Worm (Caenorhabditis elegans): ENCODE results near the gene C13C4.8.

Gene C13C4.8

DNA sequence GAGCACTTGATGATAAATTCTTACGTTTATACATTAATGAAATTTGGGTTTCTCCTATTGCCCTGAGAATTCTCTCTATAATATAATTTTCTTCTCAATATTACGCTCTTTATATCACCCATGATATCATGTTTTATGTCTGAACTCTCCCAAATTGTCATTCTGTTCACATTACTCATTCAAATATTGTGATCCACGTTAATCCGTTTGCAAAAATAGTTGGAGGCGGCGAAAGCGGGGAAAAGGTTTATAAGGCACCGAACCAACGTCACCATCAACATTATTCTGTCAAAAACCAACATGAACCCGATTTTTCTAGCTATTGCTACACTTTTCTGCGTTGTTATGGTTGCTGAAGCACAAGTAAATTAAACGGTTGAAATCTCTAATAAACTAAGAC is 35.1 kb downstream of the C13C4.8 start, which contains the start of gene C27A7.8:
TSS of gene C27A7.8 (plus strand) at position 301 of the 400 bp plus-strand sequence.
- TF ChIP-seq ztf-4 (tag; optimal IDR thresholded peaks at IDR 0.05) (no peak), nhr-10 (tag; optimal IDR thresholded peaks at IDR 0.05) (no peak), ama-1 (optimal IDR thresholded peaks at IDR 0.05) (no peak), ztf-11 (tag; optimal IDR thresholded peaks at IDR 0.05) (no peak), sma-3 (GFP tag; optimal IDR thresholded peaks at IDR 0.05) (no peak), lin-39 (tag; optimal IDR thresholded peaks at IDR 0.05) (no peak), nhr-237 (tag; optimal IDR thresholded peaks at IDR 0.05) (no peak), Y55F3AM.14 (GFP tag; optimal IDR thresholded peaks at IDR 0.05) (no peak), peb-1 (tag; optimal IDR thresholded peaks at IDR 0.05) (no peak), fos-1 (tag; optimal IDR thresholded peaks at IDR 0.05) (no peak), gmeb-1 (tag; optimal IDR thresholded peaks at IDR 0.05) (no peak), sma-9 (GFP tag; optimal IDR thresholded peaks at IDR 0.05) (no peak), sma-9 (tag; optimal IDR thresholded peaks at IDR 0.05) (no peak), F13H6.1 (tag; optimal IDR thresholded peaks at IDR 0.05) (no peak), unc-62 (GFP tag; optimal IDR thresholded peaks at IDR 0.05) (no peak), lin-11 (tag; optimal IDR thresholded peaks at IDR 0.05) (no peak)

DNA sequence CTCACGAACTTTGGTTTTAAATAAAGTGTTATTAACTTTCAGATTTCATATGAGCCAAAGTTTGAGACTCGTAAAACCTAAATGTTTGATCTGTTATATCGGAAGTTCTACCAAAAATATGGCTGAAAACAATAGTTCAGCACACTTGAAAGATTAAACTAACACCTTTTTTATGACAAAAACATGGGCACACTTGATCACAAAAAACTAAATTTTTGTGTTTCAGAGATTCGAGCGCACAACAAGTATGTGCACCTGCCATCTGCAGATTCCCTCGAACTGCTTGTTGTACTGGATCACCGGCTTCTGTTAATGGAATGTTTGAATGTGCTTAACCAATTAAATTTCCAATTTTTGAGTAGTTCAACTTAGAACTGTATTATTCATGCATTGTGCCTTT is 36.0 kb downstream of the C13C4.8 start:
- no peak for TF ChIP-seq nhr-237 (tag; optimal IDR thresholded peaks at IDR 0.05)
- TF ChIP-seq nhr-10 (tag; optimal IDR thresholded peaks at IDR 0.05) = no peak
- no peak for TF ChIP-seq C34F6.9 (tag; optimal IDR thresholded peaks at IDR 0.05)
- no peak for TF ChIP-seq mdl-1 (tag; optimal IDR thresholded peaks at IDR 0.05)
- TF ChIP-seq zag-1 (tag; optimal IDR thresholded peaks at IDR 0.05) = no peak
- no peak for TF ChIP-seq lsy-2 (tag; optimal IDR thresholded peaks at IDR 0.05)
- no peak for TF ChIP-seq unc-62 (GFP tag; optimal IDR thresholded peaks at IDR 0.05)
- no peak for TF ChIP-seq Y55F3AM.14 (GFP tag; optimal IDR thresholded peaks at IDR 0.05)
- TF ChIP-seq gmeb-1 (tag; optimal IDR thresholded peaks at IDR 0.05) = no peak
- TF ChIP-seq nhr-21 (tag; optimal IDR thresholded peaks at IDR 0.05) = no peak
- TF ChIP-seq crh-2 (tag; optimal IDR thresholded peaks at IDR 0.05) = no peak
- TF ChIP-seq nhr-23 (tag; optimal IDR thresholded peaks at IDR 0.05) = no peak
- TF ChIP-seq lin-11 (tag; optimal IDR thresholded peaks at IDR 0.05) = no peak
- no peak for TF ChIP-seq ztf-11 (tag; optimal IDR thresholded peaks at IDR 0.05)
- TF ChIP-seq alr-1 (tag; optimal IDR thresholded peaks at IDR 0.05) = no peak
- no peak for TF ChIP-seq mab-5 (tag; optimal IDR thresholded peaks at IDR 0.05)
- no peak for TF ChIP-seq blmp-1 (tag; optimal IDR thresholded peaks at IDR 0.05; ENCODE audit: insufficient read depth)
- TF ChIP-seq R02D3.7 (tag; optimal IDR thresholded peaks at IDR 0.05) = no peak

DNA sequence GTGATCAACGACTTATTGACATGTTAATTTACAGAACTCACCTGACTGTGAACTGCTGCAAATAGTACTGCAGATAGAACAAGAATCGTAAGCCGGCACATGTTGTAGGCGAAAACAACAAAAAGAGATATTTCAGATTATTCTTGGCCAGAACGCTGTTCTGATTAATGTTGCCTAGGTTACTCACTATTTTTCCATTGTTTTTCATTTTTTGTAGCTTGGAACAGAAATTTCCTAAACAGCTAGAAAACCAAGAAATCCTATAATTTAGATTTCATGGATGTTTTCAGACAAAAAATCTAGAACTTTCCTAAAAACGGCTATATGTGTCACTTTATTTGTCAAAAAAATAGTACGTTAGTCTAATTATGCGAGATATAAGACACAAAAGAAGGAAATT is 36.8 kb downstream of the C13C4.8 start, which contains the start of gene C27A7.9:
TSS of gene C27A7.9 (minus strand) at position 101 of the 400 bp plus-strand sequence.
- TF ChIP-seq mdl-1 (tag; optimal IDR thresholded peaks at IDR 0.05) (no peak), sma-3 (GFP tag; optimal IDR thresholded peaks at IDR 0.05) (no peak), unc-39 (tag; optimal IDR thresholded peaks at IDR 0.05) (no peak), lin-13 (GFP tag; optimal IDR thresholded peaks at IDR 0.05) (no peak), nhr-237 (tag; optimal IDR thresholded peaks at IDR 0.05) (no peak), sem-4 (tag; optimal IDR thresholded peaks at IDR 0.05) (no peak), R02D3.7 (tag; optimal IDR thresholded peaks at IDR 0.05) (no peak), fos-1 (tag; optimal IDR thresholded peaks at IDR 0.05) (no peak), elt-1 (tag; optimal IDR thresholded peaks at IDR 0.05) (no peak), elt-3 (tag; optimal IDR thresholded peaks at IDR 0.05) (no peak), dmd-4 (tag; optimal IDR thresholded peaks at IDR 0.05) (no peak), zag-1 (tag; optimal IDR thresholded peaks at IDR 0.05) (no peak), aly-2 (tag; optimal IDR thresholded peaks at IDR 0.05) (no peak), nhr-129 (tag; optimal IDR thresholded peaks at IDR 0.05) (no peak), mab-5 (tag; optimal IDR thresholded peaks at IDR 0.05) (no peak), sma-9 (GFP tag; optimal IDR thresholded peaks at IDR 0.05) (no peak), sma-9 (tag; optimal IDR thresholded peaks at IDR 0.05) (no peak)

DNA sequence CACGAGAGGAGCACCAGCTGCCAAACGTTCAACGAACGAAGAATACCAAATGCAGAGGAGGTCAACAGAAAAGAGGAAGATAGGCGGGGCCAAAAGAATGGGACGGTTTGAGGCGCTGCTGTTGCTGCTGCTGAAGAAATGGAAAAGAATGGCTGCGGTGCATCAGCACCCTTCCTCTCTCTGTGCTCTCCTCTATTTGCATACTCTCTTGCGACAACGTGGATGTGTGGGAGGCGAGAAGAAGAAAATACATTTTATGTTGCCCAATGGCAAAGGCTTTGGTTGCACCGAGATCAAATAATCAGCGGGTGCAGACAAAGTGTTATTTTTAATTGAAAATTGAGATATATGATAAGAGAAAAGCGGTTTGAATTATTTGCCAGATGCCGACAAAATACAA is 40.6 kb downstream of the C13C4.8 start:
- TF ChIP-seq lin-13 (GFP tag; optimal IDR thresholded peaks at IDR 0.05) = no peak
- TF ChIP-seq nhr-237 (tag; optimal IDR thresholded peaks at IDR 0.05) = no peak
- no peak for TF ChIP-seq alr-1 (tag; optimal IDR thresholded peaks at IDR 0.05)
- TF ChIP-seq nhr-129 (tag; optimal IDR thresholded peaks at IDR 0.05) = peak; percentile 19
- TF ChIP-seq R02D3.7 (tag; optimal IDR thresholded peaks at IDR 0.05) = no peak
- no peak for TF ChIP-seq C34F6.9 (tag; optimal IDR thresholded peaks at IDR 0.05)
- TF ChIP-seq sma-9 (GFP tag; optimal IDR thresholded peaks at IDR 0.05) = peak; percentile 92
- no peak for TF ChIP-seq sma-9 (tag; optimal IDR thresholded peaks at IDR 0.05)

DNA sequence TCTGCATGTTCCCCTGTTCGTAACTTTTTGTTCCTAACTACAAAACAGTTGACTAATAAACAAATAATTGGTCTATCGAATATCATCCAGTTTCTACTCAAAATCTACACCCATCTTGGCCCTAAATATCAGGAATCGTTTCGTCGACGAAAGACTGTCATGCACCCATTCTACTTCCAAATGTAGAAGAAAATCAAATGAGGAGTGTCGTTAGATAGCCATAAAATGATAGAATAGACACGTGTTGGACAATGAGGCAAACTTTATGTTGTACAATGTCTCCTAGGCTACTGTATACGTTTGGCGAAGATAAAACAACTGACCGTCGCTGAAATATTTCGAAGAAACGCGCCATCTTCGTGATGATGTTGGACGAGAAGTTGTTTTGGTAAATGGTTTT is 42.2 kb downstream of the C13C4.8 start:
- TF ChIP-seq unc-55 (GFP tag; optimal IDR thresholded peaks at IDR 0.05) = no peak
